Fruit fly (Drosophila melanogaster): Measurements from ENCODE around the gene CG4456.

DNA sequence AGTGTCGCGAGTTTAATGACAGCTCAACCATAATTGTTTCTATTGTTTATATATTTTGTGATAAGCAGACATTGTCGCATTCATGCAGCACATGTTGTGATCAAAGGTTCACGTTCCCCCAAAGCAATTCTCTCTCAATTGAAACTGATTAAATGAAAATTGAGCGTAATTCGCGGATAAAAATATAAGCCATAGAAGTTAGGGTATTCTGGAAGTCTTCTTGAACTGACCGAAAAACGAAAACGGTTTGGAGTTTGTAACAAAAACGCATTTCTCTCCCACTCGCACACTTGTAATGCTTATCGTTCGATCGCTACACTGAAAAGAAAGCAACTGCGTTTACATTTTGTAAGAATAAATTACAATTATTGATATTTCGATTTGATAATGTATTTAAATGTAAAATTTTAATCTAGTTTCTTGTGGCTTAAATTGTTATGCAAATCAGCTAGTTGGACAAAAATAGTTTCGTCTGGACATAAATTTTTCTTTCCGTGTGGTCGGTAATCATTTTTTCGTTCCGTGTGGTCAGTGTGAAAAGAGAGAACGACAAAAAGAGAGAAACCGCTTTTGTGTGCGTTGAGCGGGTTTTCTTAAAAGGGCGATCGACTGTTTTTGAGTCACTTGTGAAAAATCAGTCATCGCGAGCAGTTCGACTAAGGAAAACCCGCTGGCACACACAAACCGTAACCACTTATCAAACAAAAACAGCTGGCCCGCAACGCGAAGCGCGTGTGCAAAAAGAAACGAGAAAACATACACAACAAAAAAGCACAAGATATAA is 50.3 kb downstream of the CG4456 start, which contains the start of gene aay:
- TF ChIP-seq kay (GFP tag; ENCODE audit: borderline replicate concordance) (peak; percentile 100), CG5204 (GFP tag; optimal IDR thresholded peaks at IDR 0.05) (peak; percentile 99), CG11617 (GFP tag; optimal IDR thresholded peaks at IDR 0.05) (peak; percentile 99), Mnt (GFP tag; optimal IDR thresholded peaks at IDR 0.05) (peak; percentile 97), CG7101 (tag; optimal IDR thresholded peaks at IDR 0.05) (peak; percentile 99), cnc (optimal IDR thresholded peaks at IDR 0.05) (no peak), ovo (GFP tag; optimal IDR thresholded peaks at IDR 0.05) (peak; percentile 96), bab1 (GFP tag; optimal IDR thresholded peaks at IDR 0.05) (peak; percentile 99), toe (GFP tag; optimal IDR thresholded peaks at IDR 0.05) (peak; percentile 98)

All from whole organism, adult.